Fruit fly (Drosophila melanogaster): ENCODE results near the gene CG13926.

Gene CG13926

DNA sequence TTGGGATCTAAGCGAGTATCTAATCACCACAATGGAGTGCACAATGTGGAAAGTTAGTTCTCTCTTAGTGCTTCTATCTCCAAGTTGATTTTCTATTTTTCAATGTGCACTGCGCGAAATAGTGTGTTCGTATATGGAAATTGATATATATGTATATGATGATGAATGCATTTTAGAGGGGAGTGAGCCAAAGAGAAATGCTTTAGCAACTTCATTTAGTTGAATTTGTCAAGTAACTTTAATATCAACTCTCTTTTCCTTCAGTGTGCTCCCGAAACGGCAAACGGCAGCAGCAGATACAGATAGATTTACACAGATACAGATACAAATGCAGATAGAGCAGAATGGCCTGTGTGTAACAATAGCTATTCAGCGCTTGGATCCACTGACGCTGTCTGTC lies 34.0 kb downstream of the CG13926 start (continued):
- TF ChIP-seq en (GFP tag; optimal IDR thresholded peaks at IDR 0.05) (peak; percentile 18), sc (optimal IDR thresholded peaks at IDR 0.05) (no peak), sc (GFP tag; optimal IDR thresholded peaks at IDR 0.05) (peak; percentile 67), Mad (GFP tag; optimal IDR thresholded peaks at IDR 0.05) (peak; percentile 39), MTF-1 (GFP tag; optimal IDR thresholded peaks at IDR 0.05; ENCODE audit: borderline replicate concordance) (no peak), so (GFP tag; IDR thresholded peaks at IDR 0.05) (peak; percentile 67; the same call in 2 of the 3 replicates), CG2120 (GFP tag; optimal IDR thresholded peaks at IDR 0.05) (peak; percentile 56), nau (GFP tag; optimal IDR thresholded peaks at IDR 0.05) (no peak), YL-1 (GFP tag; optimal IDR thresholded peaks at IDR 0.05) (no peak), CG7839 (tag; optimal IDR thresholded peaks at IDR 0.05) (peak; percentile 72), NC2α (GFP tag; optimal IDR thresholded peaks at IDR 0.05) (peak; percentile 44), chn (GFP tag; optimal IDR thresholded peaks at IDR 0.05) (peak; percentile 66), B-H1 (GFP tag; IDR thresholded peaks at IDR 0.05) (peak; percentile 36; the same call in 2 of the 3 replicates), pfk (GFP tag; optimal IDR thresholded peaks at IDR 0.05) (no peak), Adf1 (GFP tag; IDR thresholded peaks at IDR 0.05) (no peak), CG43689 (GFP tag; IDR thresholded peaks at IDR 0.05) (0 out of 2 replicates have a peak, but pooled peaks have one; percentile 50), mld (GFP tag; IDR thresholded peaks at IDR 0.05; ENCODE audit: partially characterized antibody) (no peak), CG34422 (GFP tag; IDR thresholded peaks at IDR 0.05) (peak; percentile 65; the same call in 2 of the 3 replicates), bigmax (GFP tag; optimal IDR thresholded peaks at IDR 0.05) (no peak), crp (GFP tag; optimal IDR thresholded peaks at IDR 0.05) (no peak), CG17612 (GFP tag; IDR thresholded peaks at IDR 0.05) (no peak), CG13775 (GFP tag; optimal IDR thresholded peaks at IDR 0.05) (peak; percentile 38), ems (GFP tag; optimal IDR thresholded peaks at IDR 0.05) (peak; percentile 57), gce (GFP tag; IDR thresholded peaks at IDR 0.05) (peak; percentile 67; the same call in 1 of the 3 replicates), nerfin-1 (tag; optimal IDR thresholded peaks at IDR 0.05) (peak; percentile 21), CG9797 (GFP tag; optimal IDR thresholded peaks at IDR 0.05) (no peak), Gsc (GFP tag; IDR thresholded peaks at IDR 0.05) (no peak), CG18476 (GFP tag; optimal IDR thresholded peaks at IDR 0.05) (no peak), Six4 (GFP tag; optimal IDR thresholded peaks at IDR 0.05) (peak; percentile 16), CG13424 (tag; optimal IDR thresholded peaks at IDR 0.05) (peak; percentile 46), slou (GFP tag; optimal IDR thresholded peaks at IDR 0.05) (no peak), ssp (GFP tag; IDR thresholded peaks at IDR 0.05) (peak; percentile 45; the same call in 1 of the 2 replicates), CG34376 (GFP tag; optimal IDR thresholded peaks at IDR 0.05) (no peak), sna (GFP tag; IDR thresholded peaks at IDR 0.05; ENCODE audit: partially characterized antibody) (no peak), hkb (optimal IDR thresholded peaks at IDR 0.05) (no peak), hkb (GFP tag; IDR thresholded peaks at IDR 0.05) (no peak), crol (GFP tag; IDR thresholded peaks at IDR 0.05) (peak; percentile 19; the same call in 1 of the 2 replicates), CG17359 (tag; optimal IDR thresholded peaks at IDR 0.05) (peak; percentile 27), H2.0 (GFP tag; IDR thresholded peaks at IDR 0.05) (peak; percentile 57), CG12744 (GFP tag; optimal IDR thresholded peaks at IDR 0.05) (peak; percentile 48), CG10959 (GFP tag; IDR thresholded peaks at IDR 0.05) (no peak), CrebB (tag; optimal IDR thresholded peaks at IDR 0.05) (peak; percentile 12), CG4424 (GFP tag; optimal IDR thresholded peaks at IDR 0.05) (peak; percentile 58), peb (GFP tag; IDR thresholded peaks at IDR 0.05) (no peak), CG6272 (GFP tag; IDR thresholded peaks at IDR 0.05) (no peak), unc-4 (GFP tag; IDR thresholded peaks at IDR 0.05; ENCODE audit: partially characterized antibody) (no peak), gsb (GFP tag; IDR thresholded peaks at IDR 0.05) (no peak), lov (optimal IDR thresholded peaks at IDR 0.05) (no peak), lov (GFP tag; IDR thresholded peaks at IDR 0.05) (0 out of 3 replicates have a peak, but pooled peaks have one; percentile 69), al (GFP tag; IDR thresholded peaks at IDR 0.05) (no peak), toy (GFP tag; IDR thresholded peaks at IDR 0.05) (no peak), CG9932 (GFP tag; IDR thresholded peaks at IDR 0.05) (no peak)
